Worm (Caenorhabditis elegans) whole organism, L4/young adult: ENCODE data around the gene F58F12.3.

Source experiments
- W03F9.2 ChIP-seq: fragments of 150-350 bp; optimal IDR thresholded peaks from 2 replicates; lab custom pipeline; 2014; ENCODE audit warnings: missing biosample characterization, missing genetic modification characterization
- dao-5 ChIP-seq: sonication (generic microtip); optimal IDR thresholded peaks from 2 replicates; lab custom pipeline; 2016; ENCODE audit warnings: missing genotype, missing genetic modification characterization, moderate library complexity, missing compliant biosample characterization
- him-1 ChIP-seq: sonication (generic microtip); optimal IDR thresholded peaks from 2 replicates; lab custom pipeline; 2016; ENCODE audit warnings: missing genotype, missing genetic modification reagents, missing genetic modification characterization, missing compliant biosample characterization

DNA sequence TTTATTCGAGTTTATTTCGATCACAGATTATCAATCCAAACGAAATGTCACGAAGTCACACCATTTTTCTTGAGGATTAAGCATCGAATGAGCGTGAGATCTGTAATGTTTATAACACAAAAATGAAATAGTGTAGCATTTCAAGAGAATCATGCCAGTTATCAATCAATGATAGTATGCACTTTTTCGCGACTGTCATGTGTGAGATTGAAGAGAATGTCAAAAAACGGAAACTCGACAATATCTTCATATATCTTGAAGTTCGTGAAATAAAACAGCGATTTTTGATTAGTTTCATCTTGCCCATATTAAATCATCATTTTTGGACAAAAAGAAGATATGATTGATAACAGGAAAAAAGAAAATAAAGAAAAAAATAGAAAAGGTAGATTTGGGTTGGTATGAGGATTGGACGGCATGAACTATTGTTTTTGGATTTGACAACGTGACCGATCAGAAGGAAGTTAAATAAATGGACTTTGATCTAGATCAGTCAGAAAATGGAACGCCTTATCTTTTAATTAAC lies 12.0 kb downstream of the F58F12.3 start:
- TF ChIP-seq him-1 (no peak), dao-5 (tag; lab: Kevin White, UChicago) (no peak), W03F9.2 (tag; lab: Kevin White, UChicago) (no peak)
